Worm (Caenorhabditis elegans): ENCODE data around the gene Y37E11B.5.

Gene Y37E11B.5

DNA sequence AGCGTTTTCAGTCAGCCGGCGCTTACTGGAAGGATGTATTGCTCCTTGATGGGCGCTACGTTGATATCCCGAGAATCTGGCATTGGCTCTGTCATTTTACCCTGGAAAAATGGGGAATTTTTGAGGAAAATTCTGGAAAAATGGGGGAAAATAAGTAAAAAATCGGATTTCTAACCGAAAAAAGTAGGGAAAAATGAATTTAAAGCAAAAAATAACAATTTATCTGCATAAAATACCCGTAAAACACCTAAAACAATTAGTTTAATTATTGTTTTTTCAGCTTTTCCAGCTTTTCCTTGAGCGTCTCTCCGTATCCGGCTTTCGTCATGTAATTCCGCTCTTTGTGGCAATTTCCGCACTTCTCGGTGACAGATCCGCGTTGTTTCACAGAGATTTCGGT is at the start of gene Y37E11B.5:
Y37E11B.5 (minus strand) TSS at position 101 of the 400 bp plus-strand sequence.
- TF ChIP-seq unc-62 (GFP tag; optimal IDR thresholded peaks at IDR 0.05): no peak

DNA sequence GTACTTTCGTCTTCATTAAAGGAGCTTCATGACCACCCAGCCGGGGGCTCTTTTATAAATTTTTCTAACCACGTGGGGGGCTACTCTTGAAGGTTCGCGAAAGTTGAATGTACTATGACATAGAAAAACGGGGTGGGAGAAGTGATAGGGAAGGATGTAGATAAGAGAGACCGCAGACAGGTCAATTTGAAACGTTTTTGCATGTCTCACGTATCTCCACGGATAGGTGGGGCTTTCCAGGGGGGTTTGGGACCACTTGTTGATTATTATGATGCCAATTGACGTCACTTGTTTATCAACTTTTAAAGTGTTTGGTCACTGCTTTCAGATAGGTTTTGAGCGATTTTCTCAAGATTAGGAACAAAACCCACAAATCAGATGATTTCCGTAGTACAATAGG is 49.2 kb upstream of the Y37E11B.5 start:
- no peak for TF ChIP-seq unc-62 (GFP tag; optimal IDR thresholded peaks at IDR 0.05)

DNA sequence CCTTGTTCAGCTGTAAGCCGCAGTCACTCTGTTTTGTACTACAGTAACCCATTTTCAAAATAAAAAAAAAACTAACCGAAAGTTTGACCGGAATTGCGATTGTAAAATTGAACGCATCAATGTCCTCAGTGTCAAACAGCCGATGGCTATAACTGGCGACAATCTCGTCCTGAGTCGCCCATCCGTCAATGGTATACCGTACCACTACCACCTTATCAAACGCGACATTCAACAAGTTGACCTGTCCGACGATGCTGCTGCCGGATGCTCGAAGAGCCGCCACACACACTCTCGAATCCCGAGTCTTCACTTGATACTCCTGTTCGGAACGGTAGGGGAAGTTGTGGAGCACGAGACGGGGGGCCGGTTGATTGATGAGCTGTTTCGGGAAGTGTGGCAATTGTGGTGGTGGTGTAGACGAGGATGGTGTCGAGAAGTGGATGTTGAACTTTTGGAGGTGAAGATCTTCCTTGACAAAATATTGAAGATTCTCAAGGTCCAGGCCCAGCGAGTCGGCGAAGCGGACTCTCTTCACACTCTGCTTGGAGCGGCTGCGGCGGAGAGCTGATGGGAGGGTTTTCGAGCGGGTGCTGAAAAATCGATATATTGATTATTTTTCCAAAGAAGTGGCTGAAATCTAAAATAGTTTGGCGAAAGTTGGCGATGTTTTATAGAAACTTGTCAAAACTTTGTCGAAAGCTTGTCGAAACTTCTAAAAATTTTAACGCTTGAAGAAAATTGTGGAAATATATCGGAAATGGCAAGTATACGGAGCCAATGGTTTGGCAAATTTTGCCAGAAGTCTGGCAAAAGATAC is 48.2 kb upstream of the Y37E11B.5 start:
- TF ChIP-seq unc-62 (GFP tag; optimal IDR thresholded peaks at IDR 0.05): no peak

DNA sequence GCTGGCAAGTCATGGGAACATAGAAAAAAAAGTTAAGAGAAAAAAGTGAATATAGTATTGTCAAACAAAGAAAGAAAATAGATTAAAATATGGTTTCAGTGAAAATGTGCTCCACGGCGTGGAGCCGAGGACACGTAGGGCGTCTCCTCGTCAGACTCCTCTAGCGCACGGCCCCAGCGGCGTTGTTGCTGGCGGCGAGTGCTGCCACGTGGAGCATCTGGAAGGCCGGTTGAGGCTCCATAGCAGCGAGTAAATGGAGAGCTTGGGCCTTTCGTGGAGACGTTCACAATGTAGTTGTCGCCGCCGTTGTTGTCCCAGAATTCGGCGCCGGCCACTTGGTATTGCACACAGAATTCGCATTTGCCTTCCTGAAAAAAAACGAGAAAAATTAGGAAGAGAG is 47.1 kb upstream of the Y37E11B.5 start:
- no peak for TF ChIP-seq unc-62 (GFP tag; optimal IDR thresholded peaks at IDR 0.05)

DNA sequence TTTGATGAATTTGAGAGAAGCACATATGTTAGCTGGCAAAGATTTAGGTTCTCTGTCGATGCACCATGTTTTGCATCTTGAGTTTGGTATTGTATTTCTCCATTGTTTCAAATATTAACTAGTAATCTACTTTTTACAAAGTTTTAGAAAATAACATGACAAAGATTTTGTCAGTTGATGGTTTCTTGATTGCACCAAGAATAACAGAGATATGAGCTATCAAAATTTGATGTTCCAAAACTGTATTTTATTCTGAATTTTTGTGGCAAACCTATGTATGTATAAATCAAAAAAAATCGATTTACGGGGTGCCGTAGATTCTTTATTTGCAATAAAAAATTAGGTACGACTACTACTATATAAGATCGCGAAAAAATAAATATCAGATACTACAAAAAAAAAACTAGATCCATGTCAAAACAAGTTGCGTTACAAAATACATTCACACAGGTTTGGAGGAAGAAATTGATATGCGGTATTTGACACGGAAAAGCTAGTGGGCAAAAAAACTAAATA is 46.6 kb upstream of the Y37E11B.5 start:
- no peak for TF ChIP-seq unc-62 (GFP tag; optimal IDR thresholded peaks at IDR 0.05)

DNA sequence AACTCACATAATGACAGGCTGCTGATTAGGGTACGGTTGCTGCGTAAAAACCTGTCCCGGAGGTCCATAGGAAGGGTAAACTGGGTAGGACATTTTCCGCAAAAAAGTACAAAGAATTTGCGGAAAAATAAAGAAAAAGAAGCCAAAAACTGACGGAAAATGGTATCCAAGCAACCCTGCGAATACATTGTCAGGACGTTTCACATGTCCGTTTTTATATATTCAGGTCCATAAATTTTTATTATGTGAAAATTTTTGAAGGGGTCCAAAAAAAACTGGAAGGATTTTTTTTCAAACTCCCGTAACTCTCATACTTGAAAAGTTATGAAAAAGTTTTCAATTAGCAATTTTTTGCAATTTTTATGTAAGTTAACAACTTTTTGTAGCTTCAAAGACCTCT is 43.8 kb upstream of the Y37E11B.5 start, which contains the start of gene CC8.3:
CC8.3 (minus strand) TSS at position 101 of the 400 bp plus-strand sequence.
- TF ChIP-seq unc-62 (GFP tag; optimal IDR thresholded peaks at IDR 0.05): no peak

DNA sequence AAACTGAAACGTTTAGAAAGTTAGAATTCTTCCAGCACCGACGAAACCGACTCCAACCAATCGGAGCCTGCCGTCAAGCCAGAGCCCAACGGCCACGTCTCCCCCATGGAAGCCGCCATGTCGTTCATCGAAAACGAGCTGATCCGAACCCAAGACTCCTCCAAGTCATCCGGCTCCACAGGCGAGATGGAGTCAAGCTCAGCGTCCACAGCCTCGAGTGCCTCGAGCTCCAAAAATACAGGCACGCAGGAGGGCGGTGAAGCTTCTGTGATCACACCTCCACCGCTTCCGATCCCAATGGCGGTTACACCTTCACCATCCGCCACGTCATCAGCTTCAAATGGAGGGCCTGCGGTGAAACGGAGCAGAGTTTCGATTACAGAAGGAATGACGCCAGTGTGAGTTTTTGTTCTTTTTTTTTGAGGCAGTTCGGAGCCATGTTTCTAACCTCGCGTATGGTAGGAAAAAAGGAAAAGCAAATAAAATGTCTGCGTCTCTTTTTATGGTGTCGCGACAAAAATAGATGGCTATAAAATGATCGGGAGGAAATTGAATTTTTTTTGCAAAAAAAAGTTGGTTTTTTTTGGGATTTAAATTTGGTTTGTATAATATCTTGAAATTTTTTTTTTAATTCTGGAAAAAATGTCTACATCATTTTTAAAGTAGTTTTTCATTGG is 40.0 kb upstream of the Y37E11B.5 start:
- TF ChIP-seq unc-62 (GFP tag; optimal IDR thresholded peaks at IDR 0.05): no peak

DNA sequence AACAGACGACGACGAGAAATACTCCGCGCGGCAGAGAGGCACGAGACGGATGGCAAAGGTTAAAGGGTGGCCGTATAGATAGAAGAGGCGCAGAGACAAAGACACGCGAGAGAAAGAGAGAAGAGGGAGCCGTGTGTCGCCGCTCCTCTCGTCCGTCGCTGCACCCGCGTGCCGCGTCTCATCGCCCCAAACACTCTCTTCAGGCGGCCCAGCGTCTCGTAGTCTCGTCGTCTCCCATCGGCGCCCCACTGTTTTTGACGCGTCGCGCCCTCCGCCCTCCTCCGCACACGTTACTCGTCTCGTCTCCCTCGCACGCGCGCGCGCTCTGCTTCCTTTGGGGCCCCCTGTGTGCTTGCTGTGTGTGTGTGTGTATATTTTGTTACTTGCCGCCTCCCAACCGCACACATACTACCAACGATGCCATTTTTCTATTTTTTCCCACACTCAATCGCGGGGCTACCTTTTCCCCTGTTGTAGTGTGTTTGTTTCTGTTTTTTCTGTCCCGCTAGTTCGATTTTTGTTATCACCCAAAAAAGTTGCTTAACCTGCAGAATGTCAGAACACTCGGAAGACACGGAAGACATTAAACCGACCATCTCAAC is 38.3 kb upstream of the Y37E11B.5 start, which contains the start of gene madf-9:
madf-9 (plus strand) TSS at position 552 of the 602 bp plus-strand sequence.
- TF ChIP-seq unc-62 (GFP tag; optimal IDR thresholded peaks at IDR 0.05): no peak

DNA sequence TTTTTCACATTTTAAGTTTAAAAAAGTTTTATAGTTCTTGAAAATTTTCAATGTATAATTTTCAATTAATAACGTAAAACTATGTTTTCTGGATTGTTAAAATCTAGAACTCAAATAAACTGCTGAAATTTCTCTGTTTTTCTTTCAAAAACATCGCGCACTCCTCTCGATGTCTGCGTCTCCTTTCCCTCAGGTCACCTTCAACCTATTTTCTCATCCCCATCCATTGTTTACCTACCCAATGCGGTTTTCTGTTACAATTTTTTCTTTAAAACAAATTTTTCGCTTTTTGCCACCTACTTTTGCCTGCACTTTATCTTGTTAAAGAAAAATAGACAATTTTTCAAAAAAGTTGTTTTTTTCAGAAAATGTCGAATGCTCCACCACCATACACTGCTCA is 34.9 kb upstream of the Y37E11B.5 start, which contains the start of gene ZC416.2:
ZC416.2 (plus strand) TSS at position 366 of the 400 bp plus-strand sequence.
- TF ChIP-seq unc-62 (GFP tag; optimal IDR thresholded peaks at IDR 0.05): no peak

DNA sequence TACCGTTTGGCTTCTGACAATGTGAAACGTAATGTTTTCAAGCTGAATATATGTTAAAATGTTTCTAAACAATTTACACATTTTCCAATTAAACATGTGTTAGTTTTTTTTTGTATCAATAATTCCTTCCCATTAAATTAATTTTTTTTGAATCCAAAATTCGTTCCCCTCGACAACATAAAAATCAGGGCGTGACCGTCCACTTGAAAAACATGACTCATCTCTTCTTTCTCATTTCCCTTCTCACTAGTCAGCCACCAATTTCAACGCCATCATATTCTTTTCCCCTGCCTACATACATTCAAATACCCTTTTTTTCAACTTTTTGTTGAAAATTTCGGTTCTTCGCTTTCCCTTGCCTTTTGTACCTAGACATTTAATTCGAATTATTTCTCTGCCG is 34.1 kb upstream of the Y37E11B.5 start:
- TF ChIP-seq unc-62 (GFP tag; optimal IDR thresholded peaks at IDR 0.05): no peak

DNA sequence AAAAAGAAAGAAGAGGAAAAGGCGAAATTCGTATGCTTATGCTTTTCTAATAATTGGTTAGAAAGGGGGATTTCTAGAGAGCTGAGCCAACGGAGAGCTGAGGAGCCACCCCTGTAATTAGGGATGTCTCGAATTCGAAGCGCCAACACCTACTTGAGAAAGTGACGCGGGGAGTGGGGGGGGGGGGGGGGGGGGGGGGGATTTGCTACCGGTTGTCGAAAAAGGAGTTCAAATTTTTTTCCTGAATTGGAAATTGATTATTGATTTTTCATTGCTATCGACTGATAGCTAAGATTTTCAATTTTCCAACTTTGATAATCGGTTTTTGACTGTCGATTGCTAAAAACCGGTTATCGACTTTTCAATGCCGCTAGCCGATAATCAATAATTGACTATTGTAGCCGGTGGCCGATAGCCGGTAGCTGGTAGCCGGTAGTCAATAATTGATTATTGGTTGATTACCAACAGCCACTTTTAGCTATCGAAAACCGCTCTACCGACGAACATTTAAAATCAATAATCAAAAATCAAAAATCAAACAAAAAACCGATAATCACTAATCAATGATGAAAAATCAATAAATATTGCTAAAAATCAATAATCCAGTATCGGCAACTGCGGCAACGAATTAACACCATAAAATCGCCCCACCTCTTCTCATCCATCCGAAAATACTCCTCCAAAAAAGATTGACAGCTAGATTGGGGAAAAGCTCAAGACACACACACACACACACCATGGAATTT is 30.7 kb upstream of the Y37E11B.5 start:
- TF ChIP-seq unc-62 (GFP tag; optimal IDR thresholded peaks at IDR 0.05): no peak

DNA sequence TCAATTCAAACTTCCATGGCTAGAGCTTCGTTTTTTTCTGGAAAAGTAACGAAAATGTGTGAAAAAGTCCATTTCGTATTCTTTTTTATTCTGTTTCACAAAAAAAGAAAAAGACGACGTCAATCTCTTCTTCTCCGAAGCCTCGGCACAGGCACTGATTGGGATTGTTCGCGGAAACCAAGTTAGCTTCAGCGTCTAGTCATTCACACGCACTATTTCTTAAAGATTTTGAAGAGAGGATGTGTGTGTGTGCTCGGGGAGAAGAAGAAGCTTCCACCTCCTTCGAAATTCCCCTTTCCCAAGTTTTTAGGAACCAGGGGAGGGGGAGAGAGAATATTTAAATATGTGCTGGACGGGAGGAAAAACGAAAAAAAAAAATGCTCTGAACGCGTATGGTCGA is 28.1 kb upstream of the Y37E11B.5 start:
- TF ChIP-seq unc-62 (GFP tag; optimal IDR thresholded peaks at IDR 0.05): no peak

DNA sequence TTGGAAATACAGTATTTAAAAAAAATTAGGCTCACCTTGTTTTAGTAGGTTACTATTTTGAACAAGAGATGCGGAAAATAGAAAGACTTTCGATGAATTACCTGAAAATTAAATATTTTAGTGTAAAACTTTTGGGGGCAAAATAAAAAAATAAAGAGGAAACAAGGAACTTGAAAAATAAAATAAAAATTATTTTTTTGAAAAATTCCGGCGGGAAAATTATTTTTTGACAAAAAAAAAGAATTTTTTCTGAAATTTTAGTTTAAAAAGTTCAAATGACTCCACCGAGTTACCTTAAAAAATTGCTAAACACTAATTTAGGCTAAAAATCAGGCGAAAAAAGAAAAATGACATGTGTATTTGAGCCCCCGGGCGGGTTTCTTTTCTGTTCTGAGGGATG is 26.2 kb upstream of the Y37E11B.5 start, which contains the start of the genes cha-1 and unc-17:
cha-1 (minus strand) TSS at position 101 of the 400 bp plus-strand sequence.
unc-17 (minus strand) TSS at position 103 of the 400 bp plus-strand sequence.
- TF ChIP-seq unc-62 (GFP tag; optimal IDR thresholded peaks at IDR 0.05): no peak

DNA sequence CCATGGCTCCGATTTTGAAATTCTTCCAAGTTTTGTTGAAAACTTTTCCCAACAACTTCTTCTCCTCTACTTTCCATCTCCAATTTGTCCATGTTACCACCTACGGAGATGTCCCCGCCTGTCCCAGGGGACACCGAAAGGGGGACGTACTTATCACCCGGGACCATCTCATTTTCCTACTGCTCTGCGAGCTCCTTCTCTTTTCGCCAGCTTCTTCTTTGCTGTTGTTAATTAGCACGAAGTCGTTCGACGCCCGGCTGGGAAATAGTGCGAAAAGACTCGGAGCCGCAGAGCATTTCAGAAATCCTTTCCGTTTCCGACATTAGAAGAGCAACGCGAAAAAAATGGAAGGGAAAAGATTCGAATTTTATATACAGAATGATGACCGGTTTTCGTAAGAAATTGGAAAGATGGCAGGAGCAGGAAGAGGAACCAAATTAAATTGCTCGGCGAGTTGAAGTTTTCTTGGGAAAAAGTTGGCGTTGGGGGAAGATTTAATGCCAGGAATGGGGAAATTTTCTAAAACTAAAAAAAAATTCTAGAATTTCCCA is 23.5 kb upstream of the Y37E11B.5 start:
- no peak for TF ChIP-seq unc-62 (GFP tag; optimal IDR thresholded peaks at IDR 0.05)

DNA sequence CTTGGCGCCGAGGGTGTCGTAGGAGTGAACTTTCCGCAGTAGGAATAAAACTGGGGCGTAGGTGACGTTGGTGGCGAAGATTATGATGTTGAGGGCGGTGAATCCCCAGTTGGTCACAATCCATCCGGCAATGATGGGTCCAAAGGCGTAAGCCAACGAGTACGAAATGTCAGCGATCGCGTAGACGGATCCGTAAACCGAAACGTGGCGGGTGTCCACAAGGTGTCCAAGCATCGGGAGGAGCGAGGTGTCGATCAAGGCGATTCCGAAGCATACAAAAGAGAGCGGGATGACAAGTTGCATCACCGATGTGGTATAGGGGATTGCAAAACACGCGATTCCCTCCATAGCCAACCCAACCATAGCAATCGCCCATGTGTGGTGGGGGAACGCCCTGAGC is 20.4 kb upstream of the Y37E11B.5 start:
- no peak for TF ChIP-seq unc-62 (GFP tag; optimal IDR thresholded peaks at IDR 0.05)
